Fruit fly (Drosophila melanogaster) whole organism, wandering third instar larva: ENCODE measurements around the gene CG5568.
A peak's percentile ranks its signal among the peaks of the same experiment; 100 is the strongest.

Experiments
- Abd-B ChIP-seq: fragments of >200 bp; optimal IDR thresholded peaks from 2 replicates; lab custom pipeline; 2017; ENCODE audit warnings: missing biosample characterization, missing genetic modification characterization
- Jra ChIP-seq: sonication (Bioruptor generic); optimal IDR thresholded peaks from 2 replicates; lab custom pipeline; 2016; ENCODE audit warnings: missing biosample characterization, missing genetic modification characterization
- br ChIP-seq: fragments of 200-800 bp; sonication (Bioruptor generic); optimal IDR thresholded peaks from 2 replicates; lab custom pipeline; 2016; ENCODE audit warnings: missing biosample characterization, missing genetic modification characterization
- dl ChIP-seq, 2 experiments: fragments of 175-275, 200-275 bp in 1 of 2; fragments of 200-275 bp in 1 of 2; sonication (Bioruptor generic); optimal IDR thresholded peaks; lab custom pipeline; 2018; ENCODE audit warnings: mild to moderate bottlenecking in 2 of 2, missing biosample characterization in 2 of 2, missing genetic modification characterization in 2 of 2, moderate library complexity in 2 of 2; ENCODE audit not compliant: partially characterized antibody in 2 of 2, insufficient read depth in 1 of 2
- pan ChIP-seq: fragments of >200 bp; optimal IDR thresholded peaks from 2 replicates; lab custom pipeline; 2017
- psq ChIP-seq: fragments of 200-800 bp; sonication (Bioruptor generic); optimal IDR thresholded peaks from 3 replicates; lab custom pipeline; 2017; ENCODE audit warnings: missing biosample characterization, mild to moderate bottlenecking, missing genetic modification characterization, moderate library complexity
- usp ChIP-seq: fragments of >200 bp; optimal IDR thresholded peaks from 2 replicates; lab custom pipeline; 2017; ENCODE audit warnings: missing biosample characterization, missing genetic modification characterization
- woc ChIP-seq: sonication (Bioruptor generic); optimal IDR thresholded peaks from 2 replicates; lab custom pipeline; 2016; ENCODE audit warnings: missing biosample characterization, mild to moderate bottlenecking, missing genetic modification characterization

- TF ChIP-seq Abd-B (GFP tag; lab: Kevin White, UChicago) (no peak), Jra (no peak), pan (no peak), usp (GFP tag; lab: Kevin White, UChicago) (no peak), woc (GFP tag; lab: Kevin White, UChicago) (peak; percentile 26), br (peak; percentile 34), psq (GFP tag; lab: Kevin White, UChicago) (peak; percentile 14), dl (GFP tag; optimal IDR thresholded peaks at IDR 0.05; lab: Kevin White, UChicago; ENCODE audit: insufficient read depth in 1 of 2, partially characterized antibody in 2 of 2) (no peak)
Observed at dm6 chr3L:5863868-5864413, 7.4 kb upstream of the CG5568 start.
